Fruit fly (Drosophila melanogaster) whole organism, embryonic: ENCODE measurements around the gene Takl1.

Experiments
- Blimp-1 ChIP-seq: fragments of 200-800 bp; sonication (Bioruptor generic); optimal IDR thresholded peaks from 3 replicates; lab custom pipeline; 2018; ENCODE audit warnings: missing biosample characterization, missing genetic modification characterization, mild to moderate bottlenecking, moderate library complexity, missing genetic modification reagents
- C15 ChIP-seq: fragments of 200-800 bp; sonication (Bioruptor generic); IDR thresholded peaks from 3 replicates; pipeline ENCODE4 v1.3.6; 2022; ENCODE audit warnings: missing biosample characterization, missing genetic modification characterization
- CG10321 ChIP-seq: fragments of 200-800 bp; sonication (Bioruptor generic); IDR thresholded peaks from 2 replicates; pipeline ENCODE4 v1.3.6; 2022; ENCODE audit warnings: missing biosample characterization, missing genetic modification characterization
- CG10462 ChIP-seq: fragments of 200-800 bp; sonication (Bioruptor generic); optimal IDR thresholded peaks from 2 replicates; lab custom pipeline; 2016; ENCODE audit warnings: missing biosample characterization, missing genetic modification characterization
- CG12236 ChIP-seq: fragments of 200-800 bp; sonication (Bioruptor generic); optimal IDR thresholded peaks from 2 replicates; lab custom pipeline; 2016; ENCODE audit warnings: missing biosample characterization, missing genetic modification characterization
- CG12391 ChIP-seq: fragments of 200-800 bp; sonication (Bioruptor generic); optimal IDR thresholded peaks from 3 replicates; lab custom pipeline; 2018; ENCODE audit warnings: missing biosample characterization, mild to moderate bottlenecking, missing genetic modification characterization, moderate library complexity
- CG13287 ChIP-seq: fragments of 200-800 bp; sonication (Bioruptor generic); IDR thresholded peaks from 2 replicates; pipeline ENCODE4 v1.3.6; 2022; ENCODE audit warnings: missing biosample characterization, missing genetic modification characterization; ENCODE audit not compliant: partially characterized antibody
- CG13296 ChIP-seq: fragments of 200-800 bp; sonication (Bioruptor generic); optimal IDR thresholded peaks from 3 replicates; lab custom pipeline; 2018; ENCODE audit warnings: missing biosample characterization, mild to moderate bottlenecking, missing genetic modification characterization
- CG14667 ChIP-seq: fragments of 200-800 bp; sonication (Bioruptor generic); IDR thresholded peaks from 2 replicates; pipeline ENCODE4 v1.3.6; 2022; ENCODE audit warnings: missing biosample characterization, missing genetic modification characterization
- CG15601 ChIP-seq: fragments of 200-800 bp; sonication (Bioruptor generic); optimal IDR thresholded peaks from 3 replicates; lab custom pipeline; 2019; ENCODE audit warnings: missing biosample characterization, mild to moderate bottlenecking, missing genetic modification characterization, moderate library complexity
- CG1603 ChIP-seq: fragments of 200-800 bp; sonication (Bioruptor generic); optimal IDR thresholded peaks from 2 replicates; lab custom pipeline; 2019; ENCODE audit warnings: missing biosample characterization, mild to moderate bottlenecking, missing genetic modification characterization, moderate library complexity
- CG16815 ChIP-seq: fragments of 200-800 bp; sonication (Bioruptor generic); optimal IDR thresholded peaks from 3 replicates; lab custom pipeline; 2017; ENCODE audit warnings: missing biosample characterization, mild to moderate bottlenecking, missing genetic modification characterization
- CG2199 ChIP-seq: fragments of 200-800 bp; sonication (Bioruptor generic); IDR thresholded peaks from 3 replicates; pipeline ENCODE4 v1.3.6; 2022; ENCODE audit warnings: missing biosample characterization, missing genetic modification characterization
- CG2889 ChIP-seq: fragments of 200-800 bp; sonication (Bioruptor generic); IDR thresholded peaks from 3 replicates; pipeline ENCODE4 v1.3.6; 2022; ENCODE audit warnings: missing biosample characterization, missing genetic modification characterization
- CG3281 ChIP-seq: fragments of 200-800 bp; sonication (Bioruptor generic); optimal IDR thresholded peaks from 3 replicates; lab custom pipeline; 2017; ENCODE audit warnings: missing biosample characterization, mild to moderate bottlenecking, missing genetic modification characterization
- CG34224 ChIP-seq: fragments of 200-800 bp; sonication (Bioruptor generic); IDR thresholded peaks from 3 replicates; pipeline ENCODE4 v1.3.6; 2022; ENCODE audit warnings: missing biosample characterization, missing genetic modification characterization; ENCODE audit not compliant: partially characterized antibody
- CG6689 ChIP-seq: fragments of 200-800 bp; sonication (Bioruptor generic); IDR thresholded peaks from 2 replicates; pipeline ENCODE4 v1.3.6; 2022; ENCODE audit warnings: missing biosample characterization, missing genetic modification characterization
- CG6765 ChIP-seq: fragments of 200-800 bp; sonication (Bioruptor generic); optimal IDR thresholded peaks from 3 replicates; lab custom pipeline; 2017; ENCODE audit warnings: missing biosample characterization, mild to moderate bottlenecking, missing genetic modification characterization
- CG7556 ChIP-seq: fragments of 200-800 bp; sonication (Bioruptor generic); optimal IDR thresholded peaks from 2 replicates; lab custom pipeline; 2017; ENCODE audit warnings: missing biosample characterization, mild to moderate bottlenecking, missing genetic modification characterization
- CG8290 ChIP-seq, 3 experiments: fragments of 200-800 bp; sonication (Bioruptor generic); optimal IDR thresholded peaks; 2 replicates each; lab custom pipeline; 2016 to 2019; ENCODE audit warnings: missing biosample characterization in 3 of 3, missing genetic modification characterization in 3 of 3, mild to moderate bottlenecking in 2 of 3, moderate library complexity in 1 of 3
- CG9609 ChIP-seq: fragments of 200-800 bp; sonication (Bioruptor generic); optimal IDR thresholded peaks from 3 replicates; lab custom pipeline; 2016; ENCODE audit warnings: missing biosample characterization, missing genetic modification characterization
- Dip2 ChIP-seq: fragments of 200-800 bp; sonication (Bioruptor generic); IDR thresholded peaks from 2 replicates; pipeline ENCODE4 v1.3.6; 2022; ENCODE audit warnings: missing biosample characterization, missing genetic modification characterization
- Doc2 ChIP-seq: fragments of 200-800 bp; sonication (Bioruptor generic); IDR thresholded peaks from 2 replicates; pipeline ENCODE4 v1.3.6; 2022; ENCODE audit warnings: missing biosample characterization, missing genetic modification characterization
- Eip74EF ChIP-seq, 2 experiments: fragments of 200-800 bp in 1 of 2; fragments of >200 bp in 1 of 2; sonication (Bioruptor generic) in 1 of 2; optimal IDR thresholded peaks; 2 replicates each; lab custom pipeline; 2017 to 2019; ENCODE audit warnings: missing biosample characterization in 2 of 2, missing genetic modification characterization in 2 of 2, mild to moderate bottlenecking in 1 of 2, moderate library complexity in 1 of 2
- GATAe ChIP-seq: fragments of 200-800 bp; sonication (Bioruptor generic); conservative IDR thresholded peaks from 2 replicates; pipeline ENCODE4 v1.3.6; 2022; ENCODE audit warnings: missing biosample characterization, missing genetic modification characterization
- Hey ChIP-seq: fragments of 200-800 bp; sonication (Bioruptor generic); optimal IDR thresholded peaks from 3 replicates; lab custom pipeline; 2018; ENCODE audit warnings: missing biosample characterization, mild to moderate bottlenecking, missing genetic modification characterization
- HmgD ChIP-seq: fragments of 200-800 bp; sonication (Bioruptor generic); optimal IDR thresholded peaks from 3 replicates; lab custom pipeline; 2016; ENCODE audit warnings: missing biosample characterization, missing genetic modification characterization
- Hmr ChIP-seq: fragments of 200-800 bp; sonication (Bioruptor generic); optimal IDR thresholded peaks from 3 replicates; lab custom pipeline; 2017; ENCODE audit warnings: mild to moderate bottlenecking, missing biosample characterization, missing genetic modification reagents, missing genetic modification characterization
- Lhr ChIP-seq: fragments of 200-800 bp; sonication (Bioruptor generic); optimal IDR thresholded peaks from 3 replicates; lab custom pipeline; 2017; ENCODE audit warnings: mild to moderate bottlenecking, missing biosample characterization, missing genetic modification reagents, missing genetic modification characterization
- Nf-YA ChIP-seq: fragments of 200-800 bp; sonication (Bioruptor generic); IDR thresholded peaks from 2 replicates; pipeline ENCODE4 v1.3.6; 2022; ENCODE audit warnings: missing biosample characterization, missing genetic modification characterization
- Nf-YB ChIP-seq: fragments of 200-800 bp; sonication (Bioruptor generic); optimal IDR thresholded peaks from 3 replicates; lab custom pipeline; 2019; ENCODE audit warnings: missing biosample characterization, mild to moderate bottlenecking, missing genetic modification characterization, moderate library complexity
- Opbp ChIP-seq: fragments of 200-800 bp; sonication (Bioruptor generic); IDR thresholded peaks from 3 replicates; pipeline ENCODE4 v1.3.6; 2022; ENCODE audit warnings: missing biosample characterization, missing genetic modification characterization; ENCODE audit not compliant: partially characterized antibody
- Poxn ChIP-seq: fragments of 200-800 bp; sonication (Bioruptor generic); IDR thresholded peaks from 2 replicates; pipeline ENCODE4 v1.3.6; 2022; ENCODE audit warnings: missing biosample characterization, missing genetic modification characterization
- Rx ChIP-seq: fragments of 200-800 bp; sonication (Bioruptor generic); IDR thresholded peaks from 2 replicates; pipeline ENCODE4 v1.3.6; 2022; ENCODE audit warnings: missing biosample characterization, missing genetic modification characterization
- Sry-β ChIP-seq: fragments of 200-800 bp; sonication (Bioruptor generic); optimal IDR thresholded peaks from 2 replicates; lab custom pipeline; 2018; ENCODE audit warnings: missing biosample characterization, mild to moderate bottlenecking, missing genetic modification characterization, moderate library complexity
- Stat92E ChIP-seq, 3 experiments: fragments of >200 bp in 2 of 3; fragments of 200-800 bp in 1 of 3; sonication (Bioruptor generic) in 1 of 3; optimal IDR thresholded peaks; 2 replicates each; lab custom pipeline; 2017 to 2019; ENCODE audit warnings: missing biosample characterization in 3 of 3, missing genetic modification characterization in 3 of 3, mild to moderate bottlenecking in 1 of 3, moderate library complexity in 1 of 3
- Vsx1 ChIP-seq: fragments of 200-800 bp; sonication (Bioruptor generic); optimal IDR thresholded peaks from 2 replicates; lab custom pipeline; 2017; ENCODE audit warnings: missing biosample characterization, mild to moderate bottlenecking, missing genetic modification characterization, missing genetic modification reagents
- YL-1 ChIP-seq: fragments of 200-800 bp; sonication (Bioruptor generic); optimal IDR thresholded peaks from 3 replicates; lab custom pipeline; 2017; ENCODE audit warnings: missing biosample characterization, mild to moderate bottlenecking, missing genetic modification characterization
- az2 ChIP-seq: fragments of 200-800 bp; sonication (Bioruptor generic); optimal IDR thresholded peaks from 3 replicates; lab custom pipeline; 2016; ENCODE audit warnings: missing biosample characterization, missing genetic modification characterization
- da ChIP-seq: fragments of 200-800 bp; sonication (Bioruptor generic); optimal IDR thresholded peaks from 2 replicates; lab custom pipeline; 2016; ENCODE audit warnings: missing biosample characterization, missing genetic modification characterization
- en ChIP-seq: fragments of 200-800 bp; sonication (Bioruptor generic); optimal IDR thresholded peaks from 2 replicates; lab custom pipeline; 2016; ENCODE audit warnings: missing biosample characterization, missing genetic modification characterization
- her ChIP-seq: fragments of 200-800 bp; sonication (Bioruptor generic); optimal IDR thresholded peaks from 2 replicates; lab custom pipeline; 2016; ENCODE audit warnings: missing biosample characterization, missing genetic modification characterization
- pzg ChIP-seq: fragments of 200-800 bp; sonication (Bioruptor generic); optimal IDR thresholded peaks from 3 replicates; lab custom pipeline; 2018; ENCODE audit warnings: missing biosample characterization, mild to moderate bottlenecking, missing genetic modification characterization, moderate library complexity
- ranshi ChIP-seq: fragments of 200-800 bp; sonication (Bioruptor generic); IDR thresholded peaks from 2 replicates; pipeline ENCODE4 v1.3.6; 2022; ENCODE audit warnings: missing biosample characterization, missing genetic modification characterization
- shn ChIP-seq: fragments of 200-800 bp; sonication (Bioruptor generic); optimal IDR thresholded peaks from 3 replicates; lab custom pipeline; 2016; ENCODE audit warnings: missing biosample characterization, missing genetic modification characterization
- tio ChIP-seq: fragments of 200-800 bp; sonication (Bioruptor generic); optimal IDR thresholded peaks from 2 replicates; lab custom pipeline; 2017; ENCODE audit warnings: missing biosample characterization, missing genetic modification characterization, inconsistent platforms
- tll ChIP-seq, 2 experiments: fragments of 200-800 bp in 1 of 2; fragments of >200 bp in 1 of 2; sonication (Bioruptor generic) in 1 of 2; optimal IDR thresholded peaks; 2 replicates each; lab custom pipeline; 2017 to 2019; ENCODE audit warnings: missing biosample characterization in 2 of 2, missing genetic modification characterization in 2 of 2, mild to moderate bottlenecking in 1 of 2, moderate library complexity in 1 of 2
- unpg ChIP-seq: fragments of 200-800 bp; sonication (Bioruptor generic); optimal IDR thresholded peaks from 3 replicates; lab custom pipeline; 2018; ENCODE audit warnings: missing biosample characterization, mild to moderate bottlenecking, missing genetic modification characterization, moderate library complexity
- usp ChIP-seq: fragments of >200 bp; optimal IDR thresholded peaks from 2 replicates; lab custom pipeline; 2017; ENCODE audit warnings: missing biosample characterization, missing genetic modification characterization

Gene Takl1

dm6 chr3R:20762175-20762795 is 10.1 kb downstream of the Takl1 start, which contains the start of gene CG31195 (continued):
- peak; percentile 32 for TF ChIP-seq pzg (GFP tag; lab: Kevin White, UChicago)
- no peak for TF ChIP-seq CG16815
- no peak for TF ChIP-seq CG2199 (GFP tag; lab: Robert Waterston, UW)
- TF ChIP-seq Sry-β (GFP tag; lab: Kevin White, UChicago), result peak; percentile 47
- peak; percentile 53 for TF ChIP-seq YL-1 (GFP tag; lab: Kevin White, UChicago)
- TF ChIP-seq CG12391 (tag; lab: Kevin White, UChicago), result peak; percentile 37
- no peak for TF ChIP-seq Doc2
- TF ChIP-seq CG14667, result no peak
- no peak for TF ChIP-seq Eip74EF (GFP tag; optimal IDR thresholded peaks at IDR 0.05; lab: Kevin White, UChicago)
- TF ChIP-seq CG12236, result no peak
- TF ChIP-seq HmgD, result no peak
- no peak for TF ChIP-seq da (GFP tag; lab: Kevin White, UChicago)
- no peak for TF ChIP-seq en (GFP tag; lab: Kevin White, UChicago)
- TF ChIP-seq Hmr (GFP tag; lab: Kevin White, UChicago), result no peak
- no peak for TF ChIP-seq GATAe (GFP tag; lab: Robert Waterston, UW)
- no peak for TF ChIP-seq Blimp-1 (GFP tag; lab: Kevin White, UChicago)
- TF ChIP-seq CG15601 (tag; lab: Kevin White, UChicago), result no peak
- no peak for TF ChIP-seq Dip2 (GFP tag; lab: Robert Waterston, UW)
- no peak for TF ChIP-seq CG10321 (GFP tag; lab: Robert Waterston, UW)
- no peak for TF ChIP-seq Poxn (GFP tag; lab: Robert Waterston, UW)
- no peak for TF ChIP-seq Rx
- TF ChIP-seq Nf-YB (GFP tag; lab: Kevin White, UChicago), result no peak
- TF ChIP-seq CG13296 (GFP tag; lab: Kevin White, UChicago), result no peak
- no peak for TF ChIP-seq usp (GFP tag; lab: Kevin White, UChicago)
- TF ChIP-seq CG34224, result peak; percentile 77
- no peak for TF ChIP-seq her (GFP tag; lab: Kevin White, UChicago)
- no peak for TF ChIP-seq Nf-YA (GFP tag; lab: Robert Waterston, UW)
- peak; percentile 84 for TF ChIP-seq CG13287 (GFP tag; lab: Robert Waterston, UW)
- no peak for TF ChIP-seq CG7556
- no peak for TF ChIP-seq C15 (GFP tag; lab: Robert Waterston, UW)
- TF ChIP-seq CG1603 (tag; lab: Kevin White, UChicago), result no peak
- no peak for TF ChIP-seq tio (GFP tag; lab: Kevin White, UChicago)
- TF ChIP-seq ranshi (GFP tag; lab: Robert Waterston, UW), result no peak
- TF ChIP-seq CG8290 (GFP tag; optimal IDR thresholded peaks at IDR 0.05; lab: Kevin White, UChicago), result peak; percentile 66
- peak in 1 of 2 experiments; percentile 21 for TF ChIP-seq CG8290 (tag; optimal IDR thresholded peaks at IDR 0.05; lab: Kevin White, UChicago)
- TF ChIP-seq Opbp (GFP tag; lab: Robert Waterston, UW), result peak; percentile 71
- no peak for TF ChIP-seq CG6765
- peak; percentile 22 for TF ChIP-seq az2
- TF ChIP-seq Stat92E (GFP tag; optimal IDR thresholded peaks at IDR 0.05; lab: Kevin White, UChicago), result no peak
- TF ChIP-seq shn (GFP tag; lab: Kevin White, UChicago), result no peak
- peak; percentile 22 for TF ChIP-seq Lhr (GFP tag; lab: Kevin White, UChicago)
- TF ChIP-seq CG6689 (GFP tag; lab: Robert Waterston, UW), result no peak
- no peak for TF ChIP-seq CG10462 (GFP tag; lab: Kevin White, UChicago)
- no peak for TF ChIP-seq CG9609 (GFP tag; lab: Kevin White, UChicago)
- no peak for TF ChIP-seq tll (GFP tag; optimal IDR thresholded peaks at IDR 0.05; lab: Kevin White, UChicago)
- no peak for TF ChIP-seq Hey (tag; lab: Kevin White, UChicago)
- TF ChIP-seq Vsx1 (GFP tag; lab: Kevin White, UChicago), result no peak
- TF ChIP-seq unpg (GFP tag; lab: Kevin White, UChicago), result no peak
- TF ChIP-seq CG2889 (GFP tag; lab: Robert Waterston, UW), result no peak
- TF ChIP-seq CG3281, result no peak
